Fruit fly (Drosophila melanogaster) whole organism: ENCODE results near the gene ValRS-m.

Experiments
- EcR ChIP-seq, 2 experiments: fragments of >200 bp; optimal IDR thresholded peaks; 2 replicates each; lab custom pipeline; 2017; ENCODE audit warnings: missing biosample characterization in 2 of 2, missing genetic modification characterization in 2 of 2, missing genetic modification reagents in 2 of 2
- pan ChIP-seq: fragments of >200 bp; optimal IDR thresholded peaks from 2 replicates; lab custom pipeline; 2017
- psq ChIP-seq: fragments of >200 bp; optimal IDR thresholded peaks from 2 replicates; lab custom pipeline; 2017

- TF ChIP-seq psq (no peak), EcR (GFP tag; optimal IDR thresholded peaks at IDR 0.05; lab: Kevin White, UChicago) (no peak), pan (lab: Kevin White, UChicago) (no peak)
These were observed 14.7 kb downstream of the ValRS-m start for dm6 chr3L:8949823-8950222.
